Worm (Caenorhabditis elegans) whole organism, midembryonic: Measurements from ENCODE around the gene F53H4.3.

Experiments used
- T22C8.4 ChIP-seq: fragments of 200-800 bp; sonication (Bioruptor generic); IDR thresholded peaks from 2 replicates; pipeline ENCODE4 v1.3.6; 2022; ENCODE audit warnings: missing genetic modification characterization, missing compliant biosample characterization
- cog-1 ChIP-seq: sonication (generic microtip); optimal IDR thresholded peaks from 2 replicates; lab custom pipeline; 2016; ENCODE audit warnings: missing genetic modification characterization, missing compliant biosample characterization
- flt-1 ChIP-seq: fragments of 200-800 bp; sonication (Bioruptor generic); IDR thresholded peaks from 2 replicates; pipeline ENCODE4 v1.3.6; 2022; ENCODE audit warnings: missing genetic modification characterization, missing compliant biosample characterization
- klf-2 ChIP-seq: fragments of 200-800 bp; sonication (Bioruptor generic); conservative IDR thresholded peaks from 2 replicates; pipeline ENCODE4 v1.3.6; 2022; ENCODE audit warnings: missing genetic modification reagents, missing genetic modification characterization, missing compliant biosample characterization
- med-1 ChIP-seq: sonication (generic microtip); optimal IDR thresholded peaks from 2 replicates; lab custom pipeline; 2017; ENCODE audit warnings: missing genetic modification characterization, mild to moderate bottlenecking, missing compliant biosample characterization, antibody characterized with exemption, missing genetic modification reagents; ENCODE audit not compliant: insufficient read depth
- ref-1 ChIP-seq: fragments of 200-800 bp; sonication (Bioruptor generic); conservative IDR thresholded peaks from 2 replicates; pipeline ENCODE4 v1.3.6; 2022; ENCODE audit warnings: missing genetic modification reagents, missing genetic modification characterization, missing compliant biosample characterization
- tab-1 ChIP-seq: fragments of 200-800 bp; sonication (Bioruptor generic); IDR thresholded peaks from 2 replicates; pipeline ENCODE4 v1.3.6; 2022; ENCODE audit warnings: missing genetic modification characterization, missing compliant biosample characterization
- ztf-23 ChIP-seq: fragments of 200-800 bp; sonication (Bioruptor generic); IDR thresholded peaks from 2 replicates; pipeline ENCODE4 v1.3.6; 2022; ENCODE audit warnings: missing genetic modification reagents, missing genetic modification characterization, missing compliant biosample characterization
- ztf-29 ChIP-seq: fragments of 200-800 bp; sonication (Bioruptor generic); IDR thresholded peaks from 2 replicates; pipeline ENCODE4 v1.3.6; 2022; ENCODE audit warnings: missing genetic modification reagents, missing genetic modification characterization, missing compliant biosample characterization

Gene F53H4.3

DNA sequence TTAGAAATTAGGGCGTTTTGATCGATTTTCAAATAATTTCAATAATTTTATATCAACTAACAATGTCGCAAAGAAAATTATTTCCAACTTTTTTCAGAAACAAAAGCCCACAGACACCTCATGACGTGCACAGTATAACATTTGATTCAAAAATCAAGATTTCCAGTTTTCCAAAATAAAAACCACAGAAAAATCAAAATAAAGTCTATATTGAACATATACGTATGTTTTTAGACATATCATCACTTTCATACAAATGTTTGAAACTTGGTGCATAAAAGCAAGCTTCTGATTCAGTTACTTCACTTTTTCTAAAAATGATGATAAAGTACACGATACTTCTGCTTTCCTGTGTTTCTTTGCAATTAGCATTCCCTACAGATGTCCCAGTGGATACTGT lies 30.5 kb downstream of the F53H4.3 start, which contains the start of gene F53H4.2:
Gene F53H4.2 (plus strand): TSS at position 301 of the 400 bp plus-strand sequence.
- no peak for TF ChIP-seq med-1 (GFP tag; lab: Kevin White, UChicago)

DNA sequence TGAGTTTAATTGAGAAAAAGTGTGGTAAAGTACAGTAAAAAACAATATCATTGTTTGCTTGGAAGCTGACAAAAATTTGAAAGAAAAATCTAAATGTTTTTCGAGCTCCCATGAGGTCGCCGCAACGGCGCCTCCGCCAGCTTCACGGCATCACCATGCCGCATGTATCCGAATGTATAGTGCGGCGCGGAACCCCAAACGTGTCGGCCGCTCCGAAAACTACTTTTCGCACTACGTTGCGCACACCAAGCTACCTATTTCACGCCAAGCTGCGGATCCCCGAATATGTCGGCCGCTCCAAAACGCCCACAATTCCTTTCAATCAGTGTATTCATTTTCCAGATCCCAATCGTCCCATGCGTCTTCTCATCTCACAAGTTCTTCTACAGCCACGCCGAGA lies 36.4 kb downstream of the F53H4.3 start:
- no peak for TF ChIP-seq cog-1 (tag; lab: Kevin White, UChicago)

DNA sequence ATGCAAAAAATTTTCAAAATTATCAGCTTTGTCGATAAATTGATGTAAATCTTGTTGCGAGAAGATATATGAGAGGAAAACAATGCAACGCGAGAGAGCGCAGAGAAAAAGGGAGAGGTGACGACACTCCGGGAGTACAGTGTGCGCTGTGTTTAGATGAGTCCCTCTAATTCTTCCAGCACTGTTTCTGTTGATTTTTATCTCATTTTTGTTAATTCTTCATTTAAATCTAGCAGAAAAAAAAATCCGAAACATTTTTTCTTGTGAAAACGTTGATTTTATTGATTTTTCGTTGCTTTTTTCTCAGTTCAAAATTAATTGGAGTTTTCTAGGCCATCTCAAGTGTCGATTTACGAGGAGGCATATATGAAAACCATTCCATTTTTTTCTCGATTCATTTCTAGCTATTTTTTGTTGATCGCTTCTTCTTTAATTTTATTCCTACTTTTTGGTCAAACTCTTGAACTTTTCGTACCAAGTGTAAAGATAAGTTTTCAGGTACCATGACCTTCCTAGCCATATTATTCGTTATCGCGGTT lies 37.9 kb downstream of the F53H4.3 start, which contains the start of gene acl-1:
Gene acl-1 (plus strand): TSS at position 489 of the 539 bp plus-strand sequence.
- TF ChIP-seq cog-1 (tag; lab: Kevin White, UChicago), result peak; percentile 55
- TF ChIP-seq T22C8.4 (GFP tag; lab: Robert Waterston, UW), result 0 out of 2 replicates have a peak, but pooled peaks have one; percentile 8
- TF ChIP-seq klf-2 (GFP tag; lab: Robert Waterston, UW), result no peak

DNA sequence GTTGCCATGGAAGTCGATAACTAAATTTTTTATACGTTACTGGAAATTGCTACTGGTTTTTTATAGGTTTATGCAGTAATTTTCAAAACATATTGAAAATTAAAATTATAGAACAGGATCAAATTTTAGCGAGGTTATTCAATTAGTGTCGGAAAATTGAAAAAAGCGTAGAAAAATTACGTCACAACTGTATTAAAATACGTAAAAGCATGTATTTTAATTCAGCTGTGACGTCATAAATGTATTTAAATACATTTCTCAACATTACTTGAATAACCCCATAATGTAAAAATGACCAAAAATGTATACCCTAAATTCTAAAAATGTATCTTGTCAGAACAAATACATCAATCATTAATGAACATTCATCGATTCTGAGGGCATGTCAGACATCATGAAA lies 38.5 kb downstream of the F53H4.3 start:
- TF ChIP-seq ztf-23 (GFP tag; lab: Robert Waterston, UW) (no peak), tab-1 (GFP tag; lab: Robert Waterston, UW) (no peak), cog-1 (tag; lab: Kevin White, UChicago) (no peak), T22C8.4 (GFP tag; lab: Robert Waterston, UW) (no peak), med-1 (GFP tag; lab: Kevin White, UChicago) (no peak), ref-1 (GFP tag; lab: Robert Waterston, UW) (no peak), ztf-29 (GFP tag; lab: Robert Waterston, UW) (no peak), flt-1 (GFP tag; lab: Robert Waterston, UW) (no peak), klf-2 (GFP tag; lab: Robert Waterston, UW) (no peak)

DNA sequence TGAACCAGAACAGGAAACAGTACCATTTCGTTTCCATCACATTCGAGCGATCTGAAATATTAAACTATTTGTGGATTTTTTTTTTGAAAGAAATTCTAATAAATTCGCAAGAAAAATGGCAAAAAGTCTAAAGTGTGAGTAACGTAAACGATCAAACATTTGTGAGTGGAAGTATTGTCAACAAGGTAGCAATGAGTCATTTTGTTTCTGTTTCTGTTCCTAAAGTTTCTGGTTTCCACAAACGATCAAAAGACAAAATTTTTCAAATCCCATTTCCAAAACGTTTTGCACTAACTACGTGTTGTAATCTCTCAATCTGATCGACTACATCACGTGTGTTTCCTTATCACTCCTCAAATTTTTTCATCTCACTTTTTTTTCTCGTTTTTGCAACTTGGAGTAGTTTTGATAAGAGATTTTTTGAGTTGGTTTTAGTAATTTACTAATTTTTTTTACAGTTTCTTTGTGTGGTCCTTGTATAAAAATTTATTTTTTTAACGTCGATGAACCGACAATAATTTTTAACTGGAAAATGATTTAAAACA lies 39.8 kb downstream of the F53H4.3 start, which contains the start of gene F59F4.3:
Gene F59F4.3 (minus strand): TSS at position 51 of the 545 bp plus-strand sequence.
- no peak for TF ChIP-seq ztf-23 (GFP tag; lab: Robert Waterston, UW)
- no peak for TF ChIP-seq med-1 (GFP tag; lab: Kevin White, UChicago)
- no peak for TF ChIP-seq ref-1 (GFP tag; lab: Robert Waterston, UW)
- TF ChIP-seq cog-1 (tag; lab: Kevin White, UChicago), result no peak
- TF ChIP-seq T22C8.4 (GFP tag; lab: Robert Waterston, UW), result no peak
- no peak for TF ChIP-seq ztf-29 (GFP tag; lab: Robert Waterston, UW)
- TF ChIP-seq flt-1 (GFP tag; lab: Robert Waterston, UW), result no peak

DNA sequence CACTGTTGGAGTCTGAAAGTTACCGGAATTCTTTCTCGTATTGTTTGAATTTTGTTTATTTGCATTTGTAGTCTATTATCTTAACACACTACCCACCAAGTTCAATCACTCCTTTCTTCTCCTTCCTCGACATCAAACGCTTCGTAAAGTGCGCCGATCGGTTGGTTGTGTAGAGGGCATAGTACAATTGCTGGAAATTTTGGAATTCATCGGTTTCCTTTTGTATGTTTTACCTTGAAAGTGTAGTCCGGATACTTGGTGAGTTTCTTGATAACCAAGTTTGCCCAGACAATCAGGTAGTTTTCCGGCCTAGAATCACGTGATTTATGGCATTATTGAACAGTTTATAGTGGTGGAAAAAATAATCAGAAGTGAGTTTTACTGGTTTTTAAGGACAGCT lies 40.8 kb downstream of the F53H4.3 start:
- TF ChIP-seq ztf-23 (GFP tag; lab: Robert Waterston, UW) (no peak), med-1 (GFP tag; lab: Kevin White, UChicago) (no peak), tab-1 (GFP tag; lab: Robert Waterston, UW) (no peak), ref-1 (GFP tag; lab: Robert Waterston, UW) (no peak), klf-2 (GFP tag; lab: Robert Waterston, UW) (no peak)

DNA sequence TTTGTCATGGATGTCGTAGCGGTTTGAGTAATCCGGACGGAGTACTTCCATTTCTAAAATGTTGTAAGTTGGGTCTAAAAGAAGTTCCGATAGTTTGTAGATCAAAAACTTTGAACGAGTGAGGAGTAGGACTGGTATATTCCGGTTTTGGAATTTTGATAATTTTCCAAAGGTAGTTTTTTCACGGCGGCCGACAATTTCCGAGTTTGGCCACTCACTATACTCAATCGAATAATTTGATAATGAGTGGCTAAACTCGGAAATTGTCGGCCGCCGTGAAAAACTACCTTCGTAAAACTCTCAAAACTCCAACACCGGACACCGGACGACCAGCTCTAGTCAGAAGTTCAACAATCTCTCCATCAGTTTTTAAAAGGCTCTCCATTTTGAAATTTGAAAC lies 43.1 kb downstream of the F53H4.3 start:
- TF ChIP-seq tab-1 (GFP tag; lab: Robert Waterston, UW) (no peak), klf-2 (GFP tag; lab: Robert Waterston, UW) (no peak), T22C8.4 (GFP tag; lab: Robert Waterston, UW) (no peak)

DNA sequence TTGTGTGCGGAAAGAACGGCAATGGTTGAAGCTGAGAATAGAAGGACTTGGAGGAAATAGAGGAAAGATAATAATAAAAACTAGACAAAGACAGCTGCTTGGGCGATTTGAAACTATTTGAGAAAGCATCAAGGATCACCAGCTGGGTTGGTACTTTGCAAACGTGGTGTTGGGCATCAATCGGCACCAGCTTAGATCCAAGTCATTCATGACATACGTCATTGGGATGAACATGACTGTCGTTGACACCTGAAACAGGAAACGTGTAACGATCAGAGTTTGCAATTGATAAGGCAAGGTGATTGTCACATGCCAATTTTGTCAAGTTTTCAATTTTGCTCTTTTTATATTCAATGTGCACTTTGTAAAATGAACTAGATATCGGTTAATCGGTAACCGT lies 44.9 kb downstream of the F53H4.3 start:
- TF ChIP-seq T22C8.4 (GFP tag; lab: Robert Waterston, UW), result no peak
- no peak for TF ChIP-seq tab-1 (GFP tag; lab: Robert Waterston, UW)
- TF ChIP-seq ztf-23 (GFP tag; lab: Robert Waterston, UW), result no peak
- no peak for TF ChIP-seq cog-1 (tag; lab: Kevin White, UChicago)
- TF ChIP-seq ref-1 (GFP tag; lab: Robert Waterston, UW), result no peak
- no peak for TF ChIP-seq klf-2 (GFP tag; lab: Robert Waterston, UW)
- TF ChIP-seq med-1 (GFP tag; lab: Kevin White, UChicago), result no peak
- TF ChIP-seq flt-1 (GFP tag; lab: Robert Waterston, UW), result no peak
- TF ChIP-seq ztf-29 (GFP tag; lab: Robert Waterston, UW), result no peak

DNA sequence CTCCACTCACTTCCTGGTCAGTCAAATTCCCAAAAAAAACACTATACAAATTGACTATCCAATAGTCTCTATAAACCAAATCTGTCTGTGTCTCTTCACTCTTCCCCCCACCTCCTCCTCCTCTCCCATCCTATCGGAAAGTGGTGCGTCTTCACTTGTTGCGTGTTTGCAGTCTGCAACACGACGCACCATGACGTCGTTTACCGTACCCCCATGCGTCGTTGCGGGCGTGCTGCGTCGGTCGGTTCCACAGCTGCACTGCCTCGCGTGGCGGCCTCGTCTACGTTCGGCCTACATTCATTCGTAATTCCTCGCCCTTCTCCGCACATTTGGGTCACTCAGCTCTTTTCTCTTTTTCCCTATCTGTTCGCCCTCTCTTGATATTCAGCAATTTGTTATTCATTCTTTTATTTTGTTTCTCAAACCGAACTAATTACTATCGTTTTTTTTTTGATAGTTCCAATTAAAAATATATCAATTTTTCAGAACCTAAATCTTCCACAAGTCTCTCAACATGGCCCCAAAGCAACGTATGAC lies 46.2 kb downstream of the F53H4.3 start, which contains the start of gene serp-1.1:
Gene serp-1.1 (plus strand): TSS at position 487 of the 537 bp plus-strand sequence.
- peak; percentile 81 for TF ChIP-seq ztf-23 (GFP tag; lab: Robert Waterston, UW)
- no peak; the same call in 1 of the 2 replicates for TF ChIP-seq tab-1 (GFP tag; lab: Robert Waterston, UW)
- TF ChIP-seq klf-2 (GFP tag; lab: Robert Waterston, UW), result no peak
- no peak for TF ChIP-seq ref-1 (GFP tag; lab: Robert Waterston, UW)
- no peak for TF ChIP-seq T22C8.4 (GFP tag; lab: Robert Waterston, UW)
- peak; percentile 88 for TF ChIP-seq flt-1 (GFP tag; lab: Robert Waterston, UW)
- peak; percentile 61; the same call in 1 of the 2 replicates for TF ChIP-seq ztf-29 (GFP tag; lab: Robert Waterston, UW)
- TF ChIP-seq cog-1 (tag; lab: Kevin White, UChicago), result peak; percentile 85
- TF ChIP-seq med-1 (GFP tag; lab: Kevin White, UChicago), result no peak

DNA sequence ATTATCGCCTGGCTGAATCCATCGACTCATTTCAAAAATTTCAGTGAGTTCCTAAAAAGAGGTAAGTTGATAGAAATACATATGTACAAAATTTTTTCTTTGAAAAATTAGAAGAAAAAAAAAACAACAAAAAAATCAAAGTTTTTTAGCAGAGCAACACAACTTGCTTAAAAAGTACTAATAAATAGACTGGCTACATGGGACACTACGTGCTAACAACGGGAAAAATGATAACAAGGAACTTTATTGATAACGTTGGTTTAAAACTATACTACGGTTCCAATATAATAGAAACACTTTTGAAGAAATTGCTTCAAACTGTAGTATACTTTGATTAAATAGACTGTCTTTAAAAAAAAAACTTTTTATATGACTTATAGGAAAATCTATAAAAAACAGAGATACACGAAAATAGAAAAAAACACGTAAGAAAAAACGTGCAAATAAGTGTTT lies 48.9 kb downstream of the F53H4.3 start, which contains the start of gene acox-1.6:
Gene acox-1.6 (minus strand): TSS at position 51 of the 453 bp plus-strand sequence.
- TF ChIP-seq ref-1 (GFP tag; lab: Robert Waterston, UW) (no peak), tab-1 (GFP tag; lab: Robert Waterston, UW) (no peak), ztf-29 (GFP tag; lab: Robert Waterston, UW) (no peak), T22C8.4 (GFP tag; lab: Robert Waterston, UW) (no peak), klf-2 (GFP tag; lab: Robert Waterston, UW) (no peak), ztf-23 (GFP tag; lab: Robert Waterston, UW) (no peak), cog-1 (tag; lab: Kevin White, UChicago) (no peak), med-1 (GFP tag; lab: Kevin White, UChicago) (no peak)
